Fruit fly (Drosophila melanogaster): Measurements from ENCODE around the gene CG14435.

The CG14435 gene

DNA sequence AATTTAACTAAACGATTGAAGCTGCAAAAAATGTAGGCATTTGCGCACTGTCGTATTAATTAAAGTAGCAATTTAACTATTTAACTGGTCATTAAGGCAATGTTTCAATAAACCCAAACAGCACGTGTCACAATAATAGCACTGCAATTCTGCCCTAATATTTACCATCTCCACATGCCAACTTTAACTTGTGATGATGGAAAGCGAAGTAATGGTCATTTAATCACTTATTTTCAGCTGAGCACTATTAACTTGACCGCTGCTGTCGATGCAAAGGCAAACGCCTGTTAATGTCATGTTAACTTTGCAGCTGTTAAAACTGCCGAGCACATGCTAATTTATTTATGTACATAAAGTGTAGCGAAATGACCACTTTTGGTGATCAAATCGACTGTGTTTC is 49.5 kb downstream of the CG14435 start (continued):
- TF ChIP-seq gsb-n (tag; optimal IDR thresholded peaks at IDR 0.05) (peak; percentile 52), toy (GFP tag; IDR thresholded peaks at IDR 0.05) (no peak), CG3407 (GFP tag; optimal IDR thresholded peaks at IDR 0.05) (peak; percentile 13), p53 (GFP tag; optimal IDR thresholded peaks at IDR 0.05) (peak; percentile 51), CG10366 (GFP tag; IDR thresholded peaks at IDR 0.05) (peak; percentile 91), CG14050 (GFP tag; IDR thresholded peaks at IDR 0.05) (peak; percentile 87), CG1647 (GFP tag; optimal IDR thresholded peaks at IDR 0.05) (peak; percentile 78), gsb (GFP tag; IDR thresholded peaks at IDR 0.05) (peak; percentile 83), amos (GFP tag; IDR thresholded peaks at IDR 0.05; ENCODE audit: partially characterized antibody) (no peak), chif (GFP tag; optimal IDR thresholded peaks at IDR 0.05) (peak; percentile 74 to 79), crc (GFP tag; optimal IDR thresholded peaks at IDR 0.05) (peak; percentile 75), Hey (tag; optimal IDR thresholded peaks at IDR 0.05) (peak; percentile 53), CG17802 (tag; optimal IDR thresholded peaks at IDR 0.05) (peak; percentile 41), CG9215 (GFP tag; IDR thresholded peaks at IDR 0.05) (peak; percentile 65), sima (GFP tag; optimal IDR thresholded peaks at IDR 0.05) (no peak), lilli (GFP tag; optimal IDR thresholded peaks at IDR 0.05) (peak; percentile 84), CG33557 (GFP tag; optimal IDR thresholded peaks at IDR 0.05) (no peak), CG8359 (GFP tag; optimal IDR thresholded peaks at IDR 0.05; ENCODE audit: borderline replicate concordance) (no peak), CG18599 (GFP tag; optimal IDR thresholded peaks at IDR 0.05) (peak; percentile 78), CG9609 (GFP tag; optimal IDR thresholded peaks at IDR 0.05) (peak; percentile 70), br (optimal IDR thresholded peaks at IDR 0.05) (no peak), Hsf (GFP tag; optimal IDR thresholded peaks at IDR 0.05) (peak; percentile 83), Bgb (GFP tag; IDR thresholded peaks at IDR 0.05; ENCODE audit: partially characterized antibody) (no peak), Oli (tag; optimal IDR thresholded peaks at IDR 0.05) (peak; percentile 87), otp (GFP tag; IDR thresholded peaks at IDR 0.05) (peak; percentile 92), seq (GFP tag; IDR thresholded peaks at IDR 0.05) (peak; percentile 86), CG43689 (GFP tag; IDR thresholded peaks at IDR 0.05) (peak; percentile 74), CG32532 (GFP tag; IDR thresholded peaks at IDR 0.05) (peak; percentile 86), CG17186 (GFP tag; optimal IDR thresholded peaks at IDR 0.05) (peak; percentile 15), row (GFP tag; IDR thresholded peaks at IDR 0.05) (peak; percentile 84), CG4617 (GFP tag; optimal IDR thresholded peaks at IDR 0.05; ENCODE audit: borderline replicate concordance) (peak; percentile 51), Fer3 (tag; optimal IDR thresholded peaks at IDR 0.05) (peak; percentile 83), Hr78 (GFP tag; optimal IDR thresholded peaks at IDR 0.05) (no peak), Ets97D (GFP tag; optimal IDR thresholded peaks at IDR 0.05) (peak; percentile 56), NC2β (GFP tag; optimal IDR thresholded peaks at IDR 0.05) (peak; percentile 64), mld (GFP tag; IDR thresholded peaks at IDR 0.05; ENCODE audit: partially characterized antibody) (no peak), ems (GFP tag; optimal IDR thresholded peaks at IDR 0.05) (peak; percentile 82), dmrt99B (tag; optimal IDR thresholded peaks at IDR 0.05) (peak; percentile 89), gce (GFP tag; IDR thresholded peaks at IDR 0.05) (peak; percentile 75), Doc2 (GFP tag; IDR thresholded peaks at IDR 0.05) (0 out of 2 replicates have a peak, but pooled peaks have one; percentile 41), CG14441 (GFP tag; IDR thresholded peaks at IDR 0.05) (peak; percentile 91), pnt (GFP tag; optimal IDR thresholded peaks at IDR 0.05) (peak; percentile 59), CG15601 (tag; optimal IDR thresholded peaks at IDR 0.05) (peak; percentile 37), zfh2 (GFP tag; optimal IDR thresholded peaks at IDR 0.05) (peak; percentile 84), CG7271 (tag; optimal IDR thresholded peaks at IDR 0.05) (no peak), Six4 (GFP tag; optimal IDR thresholded peaks at IDR 0.05) (peak; percentile 56), tgo (GFP tag; IDR thresholded peaks at IDR 0.05) (peak; percentile 81), CG15696 (tag; optimal IDR thresholded peaks at IDR 0.05) (peak; percentile 26), CG13123 (GFP tag; optimal IDR thresholded peaks at IDR 0.05) (peak; percentile 64), CG6689 (GFP tag; IDR thresholded peaks at IDR 0.05) (peak; percentile 80), sc (optimal IDR thresholded peaks at IDR 0.05) (no peak), sc (GFP tag; optimal IDR thresholded peaks at IDR 0.05) (peak; percentile 27)

All from whole organism, embryonic.